Fruit fly (Drosophila melanogaster): Measurements from ENCODE around the gene Pgant6.

Pgant6 gene

dm6 chr3L:2799110-2799618 is 17.1 kb downstream of the Pgant6 start (continued):
- TF ChIP-seq CrebB (tag; optimal IDR thresholded peaks at IDR 0.05) (peak; percentile 73), sob (GFP tag; IDR thresholded peaks at IDR 0.05) (peak; percentile 11), Opbp (GFP tag; IDR thresholded peaks at IDR 0.05; ENCODE audit: partially characterized antibody) (no peak), CG15269 (tag; optimal IDR thresholded peaks at IDR 0.05) (peak; percentile 40), CG8290 (GFP tag; optimal IDR thresholded peaks at IDR 0.05) (no peak), CG8290 (tag; optimal IDR thresholded peaks at IDR 0.05) (peak; percentile 32 to 81), CG7745 (tag; optimal IDR thresholded peaks at IDR 0.05) (peak; percentile 90), Eip74EF (GFP tag; optimal IDR thresholded peaks at IDR 0.05) (peak in 1 of 2 experiments; percentile 33), exex (tag; optimal IDR thresholded peaks at IDR 0.05) (peak; percentile 84), Ada2b (GFP tag; IDR thresholded peaks at IDR 0.05) (no peak), pho (GFP tag; optimal IDR thresholded peaks at IDR 0.05) (no peak), CG11504 (tag; optimal IDR thresholded peaks at IDR 0.05) (peak; percentile 75), CG10321 (GFP tag; IDR thresholded peaks at IDR 0.05) (no peak), Adf1 (GFP tag; IDR thresholded peaks at IDR 0.05) (no peak; the same call in 1 of the 2 replicates), NfI (GFP tag; optimal IDR thresholded peaks at IDR 0.05) (peak; percentile 56), kah (GFP tag; optimal IDR thresholded peaks at IDR 0.05) (peak; percentile 30), kni (GFP tag; optimal IDR thresholded peaks at IDR 0.05) (peak; percentile 40), Fer2 (tag; optimal IDR thresholded peaks at IDR 0.05) (peak; percentile 51), CG9817 (tag; optimal IDR thresholded peaks at IDR 0.05) (peak; percentile 28), vfl (GFP tag; optimal IDR thresholded peaks at IDR 0.05) (no peak), ash1 (GFP tag; optimal IDR thresholded peaks at IDR 0.05) (peak; percentile 66), CG10431 (GFP tag; optimal IDR thresholded peaks at IDR 0.05) (peak; percentile 75), CG5953 (GFP tag; IDR thresholded peaks at IDR 0.05) (0 out of 2 replicates have a peak, but pooled peaks have one; percentile 36), zen2 (GFP tag; IDR thresholded peaks at IDR 0.05; ENCODE audit: partially characterized antibody) (no peak), ato (GFP tag; IDR thresholded peaks at IDR 0.05; ENCODE audit: partially characterized antibody) (no peak), CG6813 (GFP tag; optimal IDR thresholded peaks at IDR 0.05) (peak; percentile 78), CG42726 (GFP tag; IDR thresholded peaks at IDR 0.05; ENCODE audit: partially characterized antibody) (no peak), sna (GFP tag; IDR thresholded peaks at IDR 0.05; ENCODE audit: partially characterized antibody) (no peak), trem (tag; optimal IDR thresholded peaks at IDR 0.05) (peak; percentile 26), cas (GFP tag; IDR thresholded peaks at IDR 0.05) (no peak), unpg (GFP tag; optimal IDR thresholded peaks at IDR 0.05) (peak; percentile 42), Neu2 (GFP tag; optimal IDR thresholded peaks at IDR 0.05; ENCODE audit: borderline replicate concordance) (no peak), Hey (tag; optimal IDR thresholded peaks at IDR 0.05) (peak; percentile 51), rib (GFP tag; IDR thresholded peaks at IDR 0.05) (0 out of 2 replicates have a peak, but pooled peaks have one; percentile 29), ac (GFP tag; optimal IDR thresholded peaks at IDR 0.05) (peak; percentile 51), eve (GFP tag; optimal IDR thresholded peaks at IDR 0.05) (no peak), CG4820 (GFP tag; optimal IDR thresholded peaks at IDR 0.05) (peak; percentile 53), CG9437 (GFP tag; optimal IDR thresholded peaks at IDR 0.05) (peak; percentile 26), grn (GFP tag; optimal IDR thresholded peaks at IDR 0.05) (peak; percentile 29), Doc3 (GFP tag; IDR thresholded peaks at IDR 0.05; ENCODE audit: partially characterized antibody) (no peak), ATbp (GFP tag; optimal IDR thresholded peaks at IDR 0.05) (peak; percentile 60), CG8924 (tag; optimal IDR thresholded peaks at IDR 0.05) (peak; percentile 65), lab (GFP tag; optimal IDR thresholded peaks at IDR 0.05) (peak; percentile 75), CG14014 (GFP tag; IDR thresholded peaks at IDR 0.05) (peak; percentile 38; the same call in 1 of the 2 replicates), HLH3B (GFP tag; IDR thresholded peaks at IDR 0.05) (peak; percentile 23; the same call in 1 of the 2 replicates), CG11456 (GFP tag; IDR thresholded peaks at IDR 0.05) (0 out of 3 replicates have a peak, but pooled peaks have one; percentile 26), Rfx (GFP tag; IDR thresholded peaks at IDR 0.05) (peak; percentile 50), oc (tag; optimal IDR thresholded peaks at IDR 0.05) (peak; percentile 10), CG6854 (GFP tag; optimal IDR thresholded peaks at IDR 0.05) (peak; percentile 41)

Data from whole organism, embryonic.